Worm (Caenorhabditis elegans) whole organism, L4/young adult: Measurements from ENCODE around the gene F10E9.12.

Experiments used
- W03F9.2 ChIP-seq: fragments of 150-350 bp; optimal IDR thresholded peaks from 2 replicates; lab custom pipeline; 2014; ENCODE audit warnings: missing biosample characterization, missing genetic modification characterization
- him-1 ChIP-seq: sonication (generic microtip); optimal IDR thresholded peaks from 2 replicates; lab custom pipeline; 2016; ENCODE audit warnings: missing genotype, missing genetic modification reagents, missing genetic modification characterization, missing compliant biosample characterization

ce11 chrIII:8278801-8279200 is 45.5 kb upstream of the F10E9.12 start, which contains the start of gene mig-10:
- TF ChIP-seq him-1 (tag; lab: Kevin White, UChicago) (no peak), W03F9.2 (no peak)
